Worm (Caenorhabditis elegans) whole organism, young adult: ENCODE measurements around the gene R02F2.9.

Experiments used
- F10E7.11 ChIP-seq: sonication (generic microtip); optimal IDR thresholded peaks from 2 replicates; lab custom pipeline; 2017; ENCODE audit warnings: mild to moderate bottlenecking, missing genetic modification characterization, moderate library complexity, missing compliant biosample characterization
- F23B12.7 ChIP-seq: sonication (generic microtip); optimal IDR thresholded peaks from 2 replicates; lab custom pipeline; 2017; ENCODE audit warnings: missing genetic modification characterization, mild to moderate bottlenecking, missing compliant biosample characterization, antibody characterized with exemption, moderate library complexity; ENCODE audit not compliant: insufficient read depth
- F33H1.4 ChIP-seq: fragments of 200-800 bp; sonication (Bioruptor generic); IDR thresholded peaks from 2 replicates; pipeline ENCODE4 v1.3.6; 2022; ENCODE audit warnings: missing genetic modification reagents, missing genetic modification characterization, missing compliant biosample characterization
- F49E8.2 ChIP-seq: sonication (generic microtip); optimal IDR thresholded peaks from 3 replicates; lab custom pipeline; 2017; ENCODE audit warnings: missing genetic modification characterization, mild to moderate bottlenecking, missing compliant biosample characterization, antibody characterized with exemption, moderate library complexity; ENCODE audit not compliant: insufficient read depth
- F57C9.4 ChIP-seq: sonication (generic microtip); optimal IDR thresholded peaks from 2 replicates; lab custom pipeline; 2017; ENCODE audit warnings: mild to moderate bottlenecking, missing genetic modification characterization, missing compliant biosample characterization
- K11D2.4 ChIP-seq: fragments of 200-800 bp; sonication (Bioruptor generic); IDR thresholded peaks from 2 replicates; pipeline ENCODE4 v1.3.6; 2022; ENCODE audit warnings: missing genetic modification reagents, missing genetic modification characterization, missing compliant biosample characterization
- K12H6.12 ChIP-seq: fragments of 200-800 bp; sonication (Bioruptor generic); optimal IDR thresholded peaks from 2 replicates; lab custom pipeline; 2018; ENCODE audit warnings: mild to moderate bottlenecking, missing genetic modification characterization, missing compliant biosample characterization
- Y95B8A.8 ChIP-seq: fragments of 200-800 bp; sonication (Bioruptor generic); IDR thresholded peaks from 2 replicates; pipeline ENCODE4 v1.3.6; 2022; ENCODE audit warnings: missing genetic modification reagents, missing genetic modification characterization, missing compliant biosample characterization
- ZK185.1 ChIP-seq: sonication (generic microtip); optimal IDR thresholded peaks from 2 replicates; lab custom pipeline; 2016; ENCODE audit warnings: mild to moderate bottlenecking, missing genetic modification characterization, missing compliant biosample characterization; ENCODE audit not compliant: poor library complexity, severe bottlenecking
- ama-1 ChIP-seq, 3 experiments: fragments of 150-350 bp in 1 of 3; sonication (generic microtip) in 2 of 3; optimal IDR thresholded peaks; 2 replicates each; lab custom pipeline; 2014 to 2018; ENCODE audit warnings: missing biosample characterization in 2 of 3, missing genetic modification characterization in 2 of 3, missing genetic modification reagents in 2 of 3
- aptf-2 ChIP-seq: fragments of 200-800 bp; sonication (Bioruptor generic); conservative IDR thresholded peaks from 2 replicates; pipeline ENCODE4 v1.3.6; 2022; ENCODE audit warnings: missing genetic modification reagents, missing genetic modification characterization, missing compliant biosample characterization
- athp-1 ChIP-seq: sonication (generic microtip); optimal IDR thresholded peaks from 2 replicates; lab custom pipeline; 2017; ENCODE audit warnings: mild to moderate bottlenecking, missing genetic modification characterization, missing compliant biosample characterization
- attf-3 ChIP-seq: fragments of 200-800 bp; sonication (Bioruptor generic); conservative IDR thresholded peaks from 2 replicates; pipeline ENCODE4 v1.3.6; 2022; ENCODE audit warnings: missing genetic modification reagents, missing genetic modification characterization, missing compliant biosample characterization
- attf-6 ChIP-seq: fragments of 200-800 bp; sonication (Bioruptor generic); IDR thresholded peaks from 2 replicates; pipeline ENCODE4 v1.3.6; 2022; ENCODE audit warnings: missing genetic modification reagents, missing genetic modification characterization, missing compliant biosample characterization
- cebp-2 ChIP-seq: fragments of 200-800 bp; sonication (Bioruptor generic); IDR thresholded peaks from 2 replicates; pipeline ENCODE4 v1.3.6; 2022; ENCODE audit warnings: missing genetic modification characterization, missing compliant biosample characterization
- ceh-100 ChIP-seq: fragments of 200-800 bp; sonication (Bioruptor generic); IDR thresholded peaks from 2 replicates; pipeline ENCODE4 v1.3.6; 2022; ENCODE audit warnings: missing genetic modification reagents, missing genetic modification characterization, missing compliant biosample characterization
- dpff-1 ChIP-seq: sonication (generic microtip); optimal IDR thresholded peaks from 2 replicates; lab custom pipeline; 2017; ENCODE audit warnings: mild to moderate bottlenecking, missing genetic modification characterization, missing compliant biosample characterization
- efl-1 ChIP-seq: fragments of 150-350 bp; optimal IDR thresholded peaks from 2 replicates; lab custom pipeline; 2014; ENCODE audit warnings: missing biosample characterization, missing genetic modification reagents, missing genetic modification characterization
- egrh-3 ChIP-seq: fragments of 200-800 bp; sonication (Bioruptor generic); IDR thresholded peaks from 2 replicates; pipeline ENCODE4 v1.3.6; 2022; ENCODE audit warnings: missing genetic modification reagents, missing genetic modification characterization, missing compliant biosample characterization
- ekl-4 ChIP-seq: fragments of 200-800 bp; sonication (Bioruptor generic); IDR thresholded peaks from 2 replicates; pipeline ENCODE4 v1.3.6; 2022; ENCODE audit warnings: missing genetic modification reagents, missing genetic modification characterization, missing compliant biosample characterization
- hmg-1.2 ChIP-seq: fragments of 200-800 bp; sonication (Bioruptor generic); IDR thresholded peaks from 2 replicates; pipeline ENCODE4 v1.3.6; 2022; ENCODE audit warnings: missing genetic modification reagents, missing genetic modification characterization, missing compliant biosample characterization
- let-607 ChIP-seq, 2 experiments: fragments of 200-800 bp in 1 of 2; sonication (Bioruptor generic) in 1 of 2; sonication (generic microtip) in 1 of 2; optimal IDR thresholded peaks; 2 replicates each; lab custom pipeline; 2016 to 2018; ENCODE audit warnings: mild to moderate bottlenecking in 2 of 2, missing compliant biosample characterization in 2 of 2, missing genetic modification characterization in 2 of 2, moderate library complexity in 2 of 2, missing genotype in 1 of 2
- lin-26 ChIP-seq: fragments of 200-800 bp; sonication (Bioruptor generic); IDR thresholded peaks from 2 replicates; pipeline ENCODE4 v1.3.6; 2022; ENCODE audit warnings: missing genetic modification reagents, missing genetic modification characterization, missing compliant biosample characterization
- lin-54 ChIP-seq: fragments of 200-800 bp; sonication (Bioruptor generic); optimal IDR thresholded peaks from 2 replicates; lab custom pipeline; 2018; ENCODE audit warnings: mild to moderate bottlenecking, missing genetic modification characterization, missing compliant biosample characterization
- lsl-1 ChIP-seq: fragments of 200-800 bp; sonication (Bioruptor generic); optimal IDR thresholded peaks from 2 replicates; lab custom pipeline; 2018; ENCODE audit warnings: mild to moderate bottlenecking, missing genetic modification characterization, moderate library complexity, missing compliant biosample characterization
- lsy-27 ChIP-seq: sonication (generic microtip); optimal IDR thresholded peaks from 2 replicates; lab custom pipeline; 2017; ENCODE audit warnings: missing genetic modification characterization, mild to moderate bottlenecking, missing compliant biosample characterization, antibody characterized with exemption, missing genotype, borderline replicate concordance; ENCODE audit not compliant: insufficient read depth
- madf-6 ChIP-seq: fragments of 200-800 bp; sonication (Bioruptor generic); IDR thresholded peaks from 2 replicates; pipeline ENCODE4 v1.3.6; 2022; ENCODE audit warnings: missing genetic modification reagents, missing genetic modification characterization, missing compliant biosample characterization
- madf-8 ChIP-seq: fragments of 200-800 bp; sonication (Bioruptor generic); conservative IDR thresholded peaks from 2 replicates; pipeline ENCODE4 v1.3.6; 2022; ENCODE audit warnings: missing genetic modification reagents, missing genetic modification characterization, missing compliant biosample characterization
- mcd-1 ChIP-seq: fragments of 200-800 bp; sonication (Bioruptor generic); IDR thresholded peaks from 2 replicates; pipeline ENCODE4 v1.3.6; 2022; ENCODE audit warnings: missing genetic modification reagents, missing genetic modification characterization, missing compliant biosample characterization
- mel-28 ChIP-seq: sonication (generic microtip); optimal IDR thresholded peaks from 2 replicates; lab custom pipeline; 2016; ENCODE audit warnings: borderline replicate concordance, mild to moderate bottlenecking, missing genetic modification characterization, missing compliant biosample characterization
- nfya-2 ChIP-seq: fragments of 200-800 bp; sonication (Bioruptor generic); IDR thresholded peaks from 2 replicates; pipeline ENCODE4 v1.3.6; 2022; ENCODE audit warnings: missing genetic modification reagents, missing genetic modification characterization, missing compliant biosample characterization
- nhr-120 ChIP-seq: fragments of 200-800 bp; sonication (Bioruptor generic); IDR thresholded peaks from 2 replicates; pipeline ENCODE4 v1.3.6; 2022; ENCODE audit warnings: missing genetic modification characterization, missing compliant biosample characterization
- repo-1 ChIP-seq: sonication (generic microtip); optimal IDR thresholded peaks from 2 replicates; lab custom pipeline; 2017; ENCODE audit warnings: mild to moderate bottlenecking, missing genetic modification characterization, missing compliant biosample characterization
- snpc-1.1 ChIP-seq: sonication (generic microtip); optimal IDR thresholded peaks from 2 replicates; lab custom pipeline; 2017; ENCODE audit warnings: missing genetic modification characterization, mild to moderate bottlenecking, missing compliant biosample characterization, antibody characterized with exemption, moderate library complexity, missing genotype, missing genetic modification reagents; ENCODE audit not compliant: insufficient read depth
- unc-130 ChIP-seq: sonication (generic microtip); optimal IDR thresholded peaks from 2 replicates; lab custom pipeline; 2016; ENCODE audit warnings: missing genetic modification reagents, missing genetic modification characterization, missing compliant biosample characterization
- xnd-1 ChIP-seq: sonication (generic microtip); optimal IDR thresholded peaks from 2 replicates; lab custom pipeline; 2016; ENCODE audit warnings: missing genotype, missing genetic modification reagents, missing genetic modification characterization, missing compliant biosample characterization
- ztf-22 ChIP-seq: fragments of 200-800 bp; sonication (Bioruptor generic); optimal IDR thresholded peaks from 2 replicates; lab custom pipeline; 2018; ENCODE audit warnings: mild to moderate bottlenecking, missing genetic modification characterization, moderate library complexity, missing compliant biosample characterization
- ztf-25 ChIP-seq: fragments of 200-800 bp; sonication (Bioruptor generic); IDR thresholded peaks from 2 replicates; pipeline ENCODE4 v1.3.6; 2022; ENCODE audit warnings: missing genetic modification reagents, missing genetic modification characterization, missing compliant biosample characterization
- ztf-26 ChIP-seq: sonication (generic microtip); optimal IDR thresholded peaks from 2 replicates; lab custom pipeline; 2017; ENCODE audit warnings: missing genetic modification characterization, missing compliant biosample characterization
- ztf-28 ChIP-seq: fragments of 200-800 bp; sonication (Bioruptor generic); IDR thresholded peaks from 2 replicates; pipeline ENCODE4 v1.3.6; 2022; ENCODE audit warnings: missing genetic modification reagents, missing genetic modification characterization, missing compliant biosample characterization
- ztf-3 ChIP-seq: fragments of 200-800 bp; sonication (Bioruptor generic); optimal IDR thresholded peaks from 2 replicates; lab custom pipeline; 2018; ENCODE audit warnings: mild to moderate bottlenecking, missing genetic modification characterization, missing compliant biosample characterization

Gene R02F2.9

ce11 chrIII:5483738-5484315 is 15.2 kb upstream of the R02F2.9 start, which contains the start of the genes R02F2.7 and R02F2.4:
R02F2.7 (minus strand) TSS chrIII:5483773.
R02F2.4 (plus strand) TSS chrIII:5484289.
- TF ChIP-seq attf-6 (GFP tag; lab: Robert Waterston, UW), result no peak
- TF ChIP-seq F23B12.7 (tag; lab: Kevin White, UChicago), result no peak
- TF ChIP-seq ekl-4 (GFP tag; lab: Robert Waterston, UW), result no peak
- no peak for TF ChIP-seq lsy-27 (tag; lab: Kevin White, UChicago)
- no peak for TF ChIP-seq aptf-2 (GFP tag; lab: Robert Waterston, UW)
- no peak for TF ChIP-seq egrh-3 (GFP tag; lab: Robert Waterston, UW)
- peak; percentile 53; the same call in 1 of the 2 replicates for TF ChIP-seq mcd-1
- no peak for TF ChIP-seq ztf-22 (GFP tag; lab: Kevin White, UChicago)
- peak; percentile 92 for TF ChIP-seq lsl-1
- TF ChIP-seq ztf-26 (tag; lab: Kevin White, UChicago), result no peak
- no peak for TF ChIP-seq snpc-1.1 (tag; lab: Kevin White, UChicago)
- TF ChIP-seq F33H1.4, result peak; percentile 82
- no peak for TF ChIP-seq ztf-3
- no peak for TF ChIP-seq ZK185.1 (tag; lab: Kevin White, UChicago)
- TF ChIP-seq unc-130 (GFP tag; lab: Kevin White, UChicago), result no peak
- no peak for TF ChIP-seq hmg-1.2 (GFP tag; lab: Robert Waterston, UW)
- no peak for TF ChIP-seq nfya-2
- TF ChIP-seq madf-6 (GFP tag; lab: Robert Waterston, UW), result peak; percentile 78
- no peak for TF ChIP-seq lin-26
- TF ChIP-seq ama-1 (optimal IDR thresholded peaks at IDR 0.05; lab: Kevin White, UChicago), result no peak
- TF ChIP-seq ama-1 (GFP tag; optimal IDR thresholded peaks at IDR 0.05; lab: Kevin White, UChicago), result no peak
- TF ChIP-seq F49E8.2, result peak; percentile 21
- peak; percentile 54 for TF ChIP-seq efl-1 (GFP tag; lab: Kevin White, UChicago)
- TF ChIP-seq ceh-100 (GFP tag; lab: Robert Waterston, UW), result no peak
- no peak for TF ChIP-seq ztf-28
- no peak for TF ChIP-seq cebp-2
- no peak for TF ChIP-seq Y95B8A.8 (GFP tag; lab: Robert Waterston, UW)
- no peak for TF ChIP-seq ztf-25 (GFP tag; lab: Robert Waterston, UW)
- peak; percentile 74 for TF ChIP-seq lin-54 (GFP tag; lab: Kevin White, UChicago)
- TF ChIP-seq attf-3 (GFP tag; lab: Robert Waterston, UW), result no peak
- TF ChIP-seq nhr-120 (GFP tag; lab: Robert Waterston, UW), result no peak
- TF ChIP-seq athp-1, result no peak
- TF ChIP-seq F57C9.4, result no peak
- peak; percentile 74 for TF ChIP-seq xnd-1 (tag; lab: Kevin White, UChicago)
- 0 out of 2 replicates have a peak, but pooled peaks have one; percentile 25 for TF ChIP-seq madf-8 (GFP tag; lab: Robert Waterston, UW)
- TF ChIP-seq K11D2.4 (GFP tag; lab: Robert Waterston, UW), result no peak
- TF ChIP-seq F10E7.11 (tag; lab: Kevin White, UChicago), result no peak
- no peak for TF ChIP-seq dpff-1 (tag; lab: Kevin White, UChicago)
- TF ChIP-seq let-607 (tag; optimal IDR thresholded peaks at IDR 0.05; lab: Kevin White, UChicago), result no peak
- TF ChIP-seq K12H6.12 (tag; lab: Kevin White, UChicago), result no peak
- no peak for TF ChIP-seq repo-1
- TF ChIP-seq mel-28 (tag; lab: Kevin White, UChicago), result no peak
